Worm (Caenorhabditis elegans): ENCODE measurements around the gene acr-14.

The acr-14 gene

DNA sequence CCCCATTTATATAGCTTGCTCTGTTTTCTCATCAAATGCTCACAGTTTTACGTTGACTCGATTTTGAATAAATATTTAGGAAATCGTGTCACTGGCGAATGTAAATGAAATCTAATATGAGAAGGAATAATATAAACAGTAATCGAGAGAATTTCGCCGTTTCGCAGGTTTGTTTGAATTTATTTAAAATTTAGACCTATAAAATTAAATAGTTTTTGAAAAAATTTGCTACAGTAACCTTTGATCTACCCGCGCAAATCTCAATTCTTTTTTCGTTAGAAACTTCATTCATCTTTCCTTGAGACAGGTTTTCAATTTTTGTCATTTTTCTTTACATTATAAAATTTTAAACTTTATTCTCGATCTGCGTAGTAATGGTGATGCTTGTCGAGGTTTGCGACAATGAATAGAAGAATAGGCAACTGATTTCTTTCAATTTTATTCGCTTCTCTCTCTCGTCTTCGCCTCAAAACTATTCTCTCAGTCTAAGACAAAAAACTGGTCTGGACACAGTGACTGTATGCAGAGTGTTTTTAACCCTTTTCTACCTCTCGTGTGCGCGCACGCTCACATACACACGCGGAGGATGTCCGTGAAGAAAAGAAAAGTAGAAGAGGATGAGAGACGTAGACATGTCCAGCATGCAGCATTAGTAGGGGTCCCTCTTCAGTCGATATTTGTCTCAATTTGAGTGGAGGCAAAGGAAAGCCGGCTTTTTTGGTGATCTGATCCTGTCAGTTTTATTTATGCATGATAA lies 45.5 kb upstream of the acr-14 start, which contains the start of gene dab-1 (continued):
- TF ChIP-seq zfp-2 (tag; optimal IDR thresholded peaks at IDR 0.05) (no peak), unc-39 (tag; optimal IDR thresholded peaks at IDR 0.05) (no peak), zag-1 (tag; optimal IDR thresholded peaks at IDR 0.05) (no peak), dve-1 (tag; optimal IDR thresholded peaks at IDR 0.05; ENCODE audit: insufficient read depth) (peak; percentile 39), egl-43 (GFP tag; IDR thresholded peaks at IDR 0.05) (no peak), nhr-111 (GFP tag; optimal IDR thresholded peaks at IDR 0.05) (no peak), nhr-41 (GFP tag; IDR thresholded peaks at IDR 0.05) (no peak), ceh-20 (GFP tag; IDR thresholded peaks at IDR 0.05) (no peak), hmg-1.1 (GFP tag; IDR thresholded peaks at IDR 0.05) (no peak), snpc-4 (tag; optimal IDR thresholded peaks at IDR 0.05) (no peak), mdt-29 (GFP tag; IDR thresholded peaks at IDR 0.05) (no peak), unc-62 (GFP tag; optimal IDR thresholded peaks at IDR 0.05 in 1 of 2) (peak in 1 of 2 experiments; percentile 75), unc-62 (tag; optimal IDR thresholded peaks at IDR 0.05) (no peak), fos-1 (tag; optimal IDR thresholded peaks at IDR 0.05) (no peak), ZK337.2 (GFP tag; IDR thresholded peaks at IDR 0.05) (no peak), ceh-32 (tag; optimal IDR thresholded peaks at IDR 0.05; ENCODE audit: poor library complexity) (no peak), nhr-48 (tag; optimal IDR thresholded peaks at IDR 0.05) (peak; percentile 22), R02D3.7 (tag; optimal IDR thresholded peaks at IDR 0.05) (no peak), ces-1 (GFP tag; optimal IDR thresholded peaks at IDR 0.05) (no peak), mes-2 (tag; optimal IDR thresholded peaks at IDR 0.05; ENCODE audit: poor library complexity, severe bottlenecking) (no peak), madf-9 (GFP tag; conservative IDR thresholded peaks at IDR 0.05) (no peak), gei-8 (GFP tag; optimal IDR thresholded peaks at IDR 0.05) (no peak), hif-1 (tag; optimal IDR thresholded peaks at IDR 0.05) (no peak), fkh-10 (GFP tag; optimal IDR thresholded peaks at IDR 0.05) (no peak), tag-97 (GFP tag; IDR thresholded peaks at IDR 0.05) (no peak), nhr-28 (tag; optimal IDR thresholded peaks at IDR 0.05) (peak; percentile 85), ceh-82 (tag; optimal IDR thresholded peaks at IDR 0.05) (no peak), daf-12 (tag; optimal IDR thresholded peaks at IDR 0.05) (no peak), php-3 (GFP tag; IDR thresholded peaks at IDR 0.05) (no peak), T26A8.4 (GFP tag; IDR thresholded peaks at IDR 0.05) (no peak), ceh-44 (GFP tag; IDR thresholded peaks at IDR 0.05) (no peak), Y5F2A.4 (GFP tag; optimal IDR thresholded peaks at IDR 0.05) (no peak), sdz-12 (GFP tag; optimal IDR thresholded peaks at IDR 0.05) (no peak), ceh-62 (tag; optimal IDR thresholded peaks at IDR 0.05) (no peak), egl-27 (tag; optimal IDR thresholded peaks at IDR 0.05) (no peak), lin-29 (GFP tag; IDR thresholded peaks at IDR 0.05) (no peak), unc-130 (GFP tag; optimal IDR thresholded peaks at IDR 0.05) (peak; percentile 24), ctbp-1 (GFP tag; IDR thresholded peaks at IDR 0.05) (no peak), mdl-1 (tag; optimal IDR thresholded peaks at IDR 0.05) (peak; percentile 90 to 97), lin-1 (GFP tag; IDR thresholded peaks at IDR 0.05) (no peak), lir-3 (tag; optimal IDR thresholded peaks at IDR 0.05) (no peak), Y48G9A.11 (GFP tag; IDR thresholded peaks at IDR 0.05) (no peak), cey-2 (tag; optimal IDR thresholded peaks at IDR 0.05; ENCODE audit: borderline replicate concordance, insufficient read depth) (peak; percentile 51), spr-1 (tag; optimal IDR thresholded peaks at IDR 0.05) (no peak), Y75B8A.6 (GFP tag; IDR thresholded peaks at IDR 0.05) (no peak), nhr-76 (tag; optimal IDR thresholded peaks at IDR 0.05) (no peak), daf-8 (GFP tag; IDR thresholded peaks at IDR 0.05) (no peak), D1046.2 (GFP tag; IDR thresholded peaks at IDR 0.05) (no peak), rbr-2 (tag; optimal IDR thresholded peaks at IDR 0.05) (no peak), F44E2.7 (GFP tag; IDR thresholded peaks at IDR 0.05) (no peak)

All from whole organism, L4 larva.